Worm (Caenorhabditis elegans) whole organism, dauer: ENCODE results near the gene srj-50.

Experiments
- unc-62 ChIP-seq: sonication (generic microtip); optimal IDR thresholded peaks from 2 replicates; lab custom pipeline; 2017; ENCODE audit warnings: missing biosample characterization, missing genetic modification reagents, missing genetic modification characterization

The srj-50 gene

ce11 chrV:2832666-2833065 is at the start of gene srj-50:
Gene srj-50 (plus strand): TSS chrV:2832966.
- no peak for TF ChIP-seq unc-62 (GFP tag; lab: Kevin White, UChicago)

- TF ChIP-seq unc-62 (GFP tag; lab: Kevin White, UChicago): no peak
Observed at ce11 chrV:2792958-2793357, 39.8 kb upstream of the srj-50 start.

ce11 chrV:2795998-2796397 is 36.8 kb upstream of the srj-50 start, which contains the start of gene F54E2.2:
Gene F54E2.2 (plus strand): TSS chrV:2796298.
- no peak for TF ChIP-seq unc-62 (GFP tag; lab: Kevin White, UChicago)

- no peak for TF ChIP-seq unc-62 (GFP tag; lab: Kevin White, UChicago)
Observed at ce11 chrV:2799172-2799869, 33.4 kb upstream of the srj-50 start.

ce11 chrV:2800676-2801075 is 32.1 kb upstream of the srj-50 start:
- TF ChIP-seq unc-62 (GFP tag; lab: Kevin White, UChicago): no peak

ce11 chrV:2801955-2802354 is 30.8 kb upstream of the srj-50 start:
- TF ChIP-seq unc-62 (GFP tag; lab: Kevin White, UChicago): no peak

ce11 chrV:2803258-2803657 is 29.5 kb upstream of the srj-50 start:
- no peak for TF ChIP-seq unc-62 (GFP tag; lab: Kevin White, UChicago)

ce11 chrV:2807760-2808159 is 25.0 kb upstream of the srj-50 start, which contains the start of gene ketn-1:
Gene ketn-1 (minus strand): TSS chrV:2807860.
- no peak for TF ChIP-seq unc-62 (GFP tag; lab: Kevin White, UChicago)

- no peak for TF ChIP-seq unc-62 (GFP tag; lab: Kevin White, UChicago)
Observed at ce11 chrV:2809443-2809842, 23.3 kb upstream of the srj-50 start.

- TF ChIP-seq unc-62 (GFP tag; lab: Kevin White, UChicago): no peak
Observed at ce11 chrV:2810164-2810563, 22.6 kb upstream of the srj-50 start, which contains the start of gene F54E2.1. Gene F54E2.1 (plus strand): TSS chrV:2810398.

ce11 chrV:2813856-2814255 is 18.9 kb upstream of the srj-50 start, which contains the start of gene F54E2.9:
Gene F54E2.9 (minus strand): TSS chrV:2813987.
- no peak for TF ChIP-seq unc-62 (GFP tag; lab: Kevin White, UChicago)

- no peak for TF ChIP-seq unc-62 (GFP tag; lab: Kevin White, UChicago)
Observed at ce11 chrV:2815956-2816355, 16.8 kb upstream of the srj-50 start, which contains the start of gene F54E2.5. Gene F54E2.5 (minus strand): TSS chrV:2816056.

- no peak for TF ChIP-seq unc-62 (GFP tag; lab: Kevin White, UChicago)
Observed at ce11 chrV:2818117-2818516, 14.6 kb upstream of the srj-50 start, which contains the start of gene srt-34. Gene srt-34 (minus strand): TSS chrV:2818217.

- TF ChIP-seq unc-62 (GFP tag; lab: Kevin White, UChicago): no peak
Observed at ce11 chrV:2821618-2822272, 11.0 kb upstream of the srj-50 start, which contains the start of gene srh-36. Gene srh-36 (minus strand): TSS chrV:2821668.

- no peak for TF ChIP-seq unc-62 (GFP tag; lab: Kevin White, UChicago)
Observed at ce11 chrV:2825978-2826377, 6.8 kb upstream of the srj-50 start.

- no peak for TF ChIP-seq unc-62 (GFP tag; lab: Kevin White, UChicago)
Observed at ce11 chrV:2826815-2827214, 6.0 kb upstream of the srj-50 start, which contains the start of gene T03D3.5. Gene T03D3.5 (minus strand): TSS chrV:2826835.
